Worm (Caenorhabditis elegans): ENCODE measurements around the gene srh-247.

DNA sequence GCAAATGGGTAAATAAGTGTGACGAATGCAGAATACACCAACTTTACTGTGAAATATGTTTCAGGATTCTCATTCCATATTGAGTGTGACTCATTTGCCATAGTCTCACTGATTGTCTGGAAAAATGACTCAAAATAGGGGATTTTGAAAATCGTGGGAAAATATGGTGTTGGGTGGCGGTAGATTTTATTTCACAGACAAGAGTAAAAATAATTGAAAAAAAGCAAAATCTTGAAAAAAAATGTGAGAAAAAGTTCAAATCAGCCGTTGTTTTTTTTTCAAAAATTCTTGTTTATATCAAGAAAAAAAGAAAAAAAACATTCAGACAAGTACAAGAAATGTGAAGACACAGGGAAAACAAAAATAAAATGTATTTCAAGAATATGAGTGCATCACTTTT is 11.4 kb downstream of the srh-247 start, which contains the start of gene srh-38:
- no peak for TF ChIP-seq aly-2 (tag; optimal IDR thresholded peaks at IDR 0.05)
- TF ChIP-seq elt-1 (tag; optimal IDR thresholded peaks at IDR 0.05) = no peak
- TF ChIP-seq nhr-11 (tag; optimal IDR thresholded peaks at IDR 0.05) = no peak
- TF ChIP-seq unc-39 (tag; optimal IDR thresholded peaks at IDR 0.05) = no peak
- TF ChIP-seq mdl-1 (tag; optimal IDR thresholded peaks at IDR 0.05) = no peak
- TF ChIP-seq ama-1 (optimal IDR thresholded peaks at IDR 0.05) = no peak
- no peak for TF ChIP-seq gmeb-1 (tag; optimal IDR thresholded peaks at IDR 0.05)
- no peak for TF ChIP-seq unc-55 (GFP tag; optimal IDR thresholded peaks at IDR 0.05)
- TF ChIP-seq crh-2 (tag; optimal IDR thresholded peaks at IDR 0.05) = no peak
- TF ChIP-seq fos-1 (tag; optimal IDR thresholded peaks at IDR 0.05) = no peak
